Worm (Caenorhabditis elegans): ENCODE results near the gene nstp-9.

Gene nstp-9

ce11 chrX:10907418-10907817, 12.1 kb downstream of the nstp-9 start:
- TF ChIP-seq nhr-19 (GFP tag; conservative IDR thresholded peaks at IDR 0.05) (0 out of 2 replicates have a peak, but pooled peaks have one; percentile 7), nhr-71 (tag; optimal IDR thresholded peaks at IDR 0.05) (peak; percentile 29), rnt-1 (tag; optimal IDR thresholded peaks at IDR 0.05) (peak; percentile 64), lin-14 (GFP tag; optimal IDR thresholded peaks at IDR 0.05) (peak; percentile 32), tbx-2 (tag; optimal IDR thresholded peaks at IDR 0.05) (no peak), pqm-1 (tag; optimal IDR thresholded peaks at IDR 0.05) (no peak), mef-2 (tag; optimal IDR thresholded peaks at IDR 0.05) (no peak), dpl-1 (GFP tag; optimal IDR thresholded peaks at IDR 0.05) (no peak)

- no peak for TF ChIP-seq hlh-17 (GFP tag; optimal IDR thresholded peaks at IDR 0.05; ENCODE audit: borderline replicate concordance)
- no peak for TF ChIP-seq C34B4.2 (tag; optimal IDR thresholded peaks at IDR 0.05)
- TF ChIP-seq tlp-1 (tag; optimal IDR thresholded peaks at IDR 0.05), result no peak
- TF ChIP-seq jun-1 (tag; optimal IDR thresholded peaks at IDR 0.05), result no peak
- TF ChIP-seq nhr-20 (tag; optimal IDR thresholded peaks at IDR 0.05), result peak; percentile 26
- TF ChIP-seq zag-1 (tag; optimal IDR thresholded peaks at IDR 0.05), result no peak
- TF ChIP-seq ceh-82 (tag; optimal IDR thresholded peaks at IDR 0.05), result no peak
- TF ChIP-seq nhr-71 (tag; optimal IDR thresholded peaks at IDR 0.05), result peak; percentile 32
These were observed 16.1 kb downstream of the nstp-9 start for ce11 chrX:10903416-10903815.

- TF ChIP-seq fos-1 (tag; optimal IDR thresholded peaks at IDR 0.05) (no peak), dsc-1 (tag; optimal IDR thresholded peaks at IDR 0.05) (no peak), nhr-237 (tag; optimal IDR thresholded peaks at IDR 0.05) (no peak), sptf-1 (tag; optimal IDR thresholded peaks at IDR 0.05) (no peak), blmp-1 (tag; optimal IDR thresholded peaks at IDR 0.05) (peak; percentile 77)
These were observed 16.7 kb downstream of the nstp-9 start, which contains the start of gene acbp-3 for ce11 chrX:10902723-10903322. Gene acbp-3, plus strand, starts transcription at chrX:10903272.

- no peak for TF ChIP-seq egl-27 (tag; optimal IDR thresholded peaks at IDR 0.05)
- TF ChIP-seq ztf-11 (tag; optimal IDR thresholded peaks at IDR 0.05), result no peak
- peak; percentile 57 for TF ChIP-seq nhr-20 (tag; optimal IDR thresholded peaks at IDR 0.05)
- no peak for TF ChIP-seq skn-1 (tag; optimal IDR thresholded peaks at IDR 0.05)
- TF ChIP-seq mdl-1 (tag; optimal IDR thresholded peaks at IDR 0.05), result peak in 1 of 2 experiments; percentile 56
- no peak for TF ChIP-seq ces-1 (GFP tag; optimal IDR thresholded peaks at IDR 0.05)
- TF ChIP-seq nhr-47 (tag; optimal IDR thresholded peaks at IDR 0.05), result no peak
- TF ChIP-seq nhr-12 (tag; optimal IDR thresholded peaks at IDR 0.05), result no peak
- no peak for TF ChIP-seq fkh-8 (tag; optimal IDR thresholded peaks at IDR 0.05)
- TF ChIP-seq nhr-76 (tag; optimal IDR thresholded peaks at IDR 0.05), result no peak
- no peak for TF ChIP-seq unc-62 (GFP tag; optimal IDR thresholded peaks at IDR 0.05)
- TF ChIP-seq unc-30 (tag; optimal IDR thresholded peaks at IDR 0.05), result no peak
- no peak for TF ChIP-seq isw-1 (GFP tag; IDR thresholded peaks at IDR 0.05)
- no peak for TF ChIP-seq fkh-10 (GFP tag; optimal IDR thresholded peaks at IDR 0.05)
- TF ChIP-seq unc-86 (tag; optimal IDR thresholded peaks at IDR 0.05), result no peak
- no peak for TF ChIP-seq dpl-1 (GFP tag; optimal IDR thresholded peaks at IDR 0.05)
- TF ChIP-seq ceh-63 (GFP tag; optimal IDR thresholded peaks at IDR 0.05), result no peak
- no peak for TF ChIP-seq vab-15 (tag; optimal IDR thresholded peaks at IDR 0.05)
- TF ChIP-seq irx-1 (tag; optimal IDR thresholded peaks at IDR 0.05), result no peak
- TF ChIP-seq nhr-84 (tag; optimal IDR thresholded peaks at IDR 0.05), result no peak
- TF ChIP-seq jun-1 (tag; optimal IDR thresholded peaks at IDR 0.05), result no peak
- TF ChIP-seq aly-2 (tag; optimal IDR thresholded peaks at IDR 0.05), result no peak
- peak; percentile 41 for TF ChIP-seq lin-14 (GFP tag; optimal IDR thresholded peaks at IDR 0.05)
- TF ChIP-seq ztf-4 (tag; optimal IDR thresholded peaks at IDR 0.05), result no peak
- no peak for TF ChIP-seq dsc-1 (tag; optimal IDR thresholded peaks at IDR 0.05)
- no peak for TF ChIP-seq ceh-90 (tag; optimal IDR thresholded peaks at IDR 0.05)
- no peak for TF ChIP-seq lin-13 (GFP tag; optimal IDR thresholded peaks at IDR 0.05)
- peak; percentile 78 for TF ChIP-seq nhr-85 (tag)
- no peak for TF ChIP-seq alr-1 (tag; optimal IDR thresholded peaks at IDR 0.05; ENCODE audit: borderline replicate concordance)
- no peak for TF ChIP-seq ceh-82 (tag; optimal IDR thresholded peaks at IDR 0.05)
- TF ChIP-seq nhr-71 (tag; optimal IDR thresholded peaks at IDR 0.05), result peak; percentile 37
- no peak for TF ChIP-seq ceh-88 (GFP tag; IDR thresholded peaks at IDR 0.05)
- no peak for TF ChIP-seq egl-13 (tag; optimal IDR thresholded peaks at IDR 0.05)
- TF ChIP-seq sup-37 (GFP tag; optimal IDR thresholded peaks at IDR 0.05), result no peak
These were observed 17.7 kb downstream of the nstp-9 start for ce11 chrX:10901766-10902165.
